Worm (Caenorhabditis elegans) whole organism, young adult: ENCODE measurements around the gene ftr-1.

Experiments
- D2030.7 ChIP-seq: fragments of 200-800 bp; sonication (Bioruptor generic); IDR thresholded peaks from 2 replicates; pipeline ENCODE4 v1.3.6; 2022; ENCODE audit warnings: missing genetic modification reagents, missing genetic modification characterization, missing compliant biosample characterization
- dox-1 ChIP-seq: fragments of 200-800 bp; sonication (Bioruptor generic); IDR thresholded peaks from 2 replicates; pipeline ENCODE4 v1.3.6; 2022; ENCODE audit warnings: missing genetic modification reagents, missing genetic modification characterization, missing compliant biosample characterization
- him-1 ChIP-seq: sonication (generic microtip); optimal IDR thresholded peaks from 2 replicates; lab custom pipeline; 2016; ENCODE audit warnings: missing genotype, missing genetic modification reagents, missing genetic modification characterization, missing compliant biosample characterization
- mcd-1 ChIP-seq: fragments of 200-800 bp; sonication (Bioruptor generic); IDR thresholded peaks from 2 replicates; pipeline ENCODE4 v1.3.6; 2022; ENCODE audit warnings: missing genetic modification reagents, missing genetic modification characterization, missing compliant biosample characterization
- rpc-1 ChIP-seq, 2 experiments: fragments of 150-350 bp in 1 of 2; sonication (generic microtip) in 1 of 2; optimal IDR thresholded peaks; 2 replicates each; lab custom pipeline; 2014 to 2018; ENCODE audit warnings: missing biosample characterization in 1 of 2, missing genetic modification characterization in 1 of 2, missing genetic modification reagents in 1 of 2, missing genotype in 1 of 2
- sptf-2 ChIP-seq: fragments of 200-800 bp; sonication (Bioruptor generic); optimal IDR thresholded peaks from 2 replicates; lab custom pipeline; 2018; ENCODE audit warnings: mild to moderate bottlenecking, missing genetic modification characterization, missing compliant biosample characterization
- tbx-9 ChIP-seq: sonication (generic microtip); optimal IDR thresholded peaks from 2 replicates; lab custom pipeline; 2016; ENCODE audit warnings: borderline replicate concordance, missing genetic modification characterization, inconsistent platforms, missing compliant biosample characterization
- xnd-1 ChIP-seq: sonication (generic microtip); optimal IDR thresholded peaks from 2 replicates; lab custom pipeline; 2016; ENCODE audit warnings: missing genotype, missing genetic modification reagents, missing genetic modification characterization, missing compliant biosample characterization

DNA sequence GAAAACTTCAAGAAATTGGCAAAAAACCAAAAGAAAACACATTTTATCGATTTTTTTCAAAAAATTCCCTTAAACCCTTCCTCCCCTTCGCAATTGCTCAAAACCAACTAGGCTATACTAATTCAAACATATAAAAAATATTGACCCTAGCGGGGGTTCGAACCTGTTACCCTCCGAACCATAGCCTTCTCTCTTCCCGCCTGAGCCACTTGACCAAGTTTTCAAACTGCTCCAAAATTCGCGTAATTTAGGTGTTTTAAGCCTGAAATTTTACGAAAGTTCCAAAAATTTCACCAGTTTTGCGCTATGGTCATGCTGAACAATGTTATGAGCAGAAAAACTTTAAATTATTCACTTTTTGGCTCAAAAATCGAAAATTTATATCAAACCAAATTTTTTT lies 37.7 kb downstream of the ftr-1 start:
- TF ChIP-seq tbx-9 (no peak), sptf-2 (GFP tag; lab: Kevin White, UChicago) (no peak), mcd-1 (no peak), D2030.7 (GFP tag; lab: Robert Waterston, UW) (0 out of 2 replicates have a peak, but pooled peaks have one; percentile 8), rpc-1 (optimal IDR thresholded peaks at IDR 0.05; lab: Kevin White, UChicago) (no peak), rpc-1 (tag; optimal IDR thresholded peaks at IDR 0.05; lab: Kevin White, UChicago) (peak; percentile 51), xnd-1 (tag; lab: Kevin White, UChicago) (no peak), him-1 (tag; lab: Kevin White, UChicago) (peak; percentile 3), dox-1 (GFP tag; lab: Robert Waterston, UW) (no peak)
